Worm (Caenorhabditis elegans) whole organism, young adult: ENCODE results near the gene cav-1.

Experiments used
- B0035.1 ChIP-seq: sonication (generic microtip); optimal IDR thresholded peaks from 2 replicates; lab custom pipeline; 2016; ENCODE audit warnings: missing genetic modification characterization, mild to moderate bottlenecking, missing compliant biosample characterization, missing genotype, missing genetic modification reagents
- B0336.3 ChIP-seq: fragments of 200-800 bp; sonication (Bioruptor generic); IDR thresholded peaks from 2 replicates; pipeline ENCODE4 v1.3.6; 2022; ENCODE audit warnings: missing genetic modification characterization, missing compliant biosample characterization
- D2030.7 ChIP-seq: fragments of 200-800 bp; sonication (Bioruptor generic); IDR thresholded peaks from 2 replicates; pipeline ENCODE4 v1.3.6; 2022; ENCODE audit warnings: missing genetic modification reagents, missing genetic modification characterization, missing compliant biosample characterization
- F10E7.11 ChIP-seq: sonication (generic microtip); optimal IDR thresholded peaks from 2 replicates; lab custom pipeline; 2017; ENCODE audit warnings: mild to moderate bottlenecking, missing genetic modification characterization, moderate library complexity, missing compliant biosample characterization
- F22D6.2 ChIP-seq: sonication (generic microtip); optimal IDR thresholded peaks from 2 replicates; lab custom pipeline; 2016; ENCODE audit warnings: mild to moderate bottlenecking, missing genetic modification characterization, missing compliant biosample characterization
- F33H1.4 ChIP-seq: fragments of 200-800 bp; sonication (Bioruptor generic); IDR thresholded peaks from 2 replicates; pipeline ENCODE4 v1.3.6; 2022; ENCODE audit warnings: missing genetic modification reagents, missing genetic modification characterization, missing compliant biosample characterization
- F37B4.10 ChIP-seq: fragments of 200-800 bp; sonication (Bioruptor generic); IDR thresholded peaks from 2 replicates; pipeline ENCODE4 v1.3.6; 2022; ENCODE audit warnings: missing genetic modification characterization, missing compliant biosample characterization
- F57A8.1 ChIP-seq: fragments of 200-800 bp; sonication (Bioruptor generic); optimal IDR thresholded peaks from 2 replicates; lab custom pipeline; 2018; ENCODE audit warnings: mild to moderate bottlenecking, missing genetic modification characterization, moderate library complexity, missing compliant biosample characterization
- T07F8.4 ChIP-seq: sonication (generic microtip); optimal IDR thresholded peaks from 2 replicates; lab custom pipeline; 2016; ENCODE audit warnings: mild to moderate bottlenecking, missing genetic modification characterization, moderate library complexity, missing compliant biosample characterization
- Y53F4B.3 ChIP-seq: fragments of 200-800 bp; sonication (Bioruptor generic); IDR thresholded peaks from 2 replicates; pipeline ENCODE4 v1.3.6; 2022; ENCODE audit warnings: missing genetic modification reagents, missing genetic modification characterization, missing compliant biosample characterization
- Y53G8AR.9 ChIP-seq: fragments of 200-800 bp; sonication (Bioruptor generic); conservative IDR thresholded peaks from 2 replicates; pipeline ENCODE4 v1.3.6; 2022; ENCODE audit warnings: missing genetic modification reagents, missing genetic modification characterization, missing compliant biosample characterization
- akir-1 ChIP-seq: fragments of 200-800 bp; sonication (Bioruptor generic); optimal IDR thresholded peaks from 2 replicates; lab custom pipeline; 2018; ENCODE audit warnings: mild to moderate bottlenecking, missing genetic modification characterization, moderate library complexity, missing compliant biosample characterization
- aptf-2 ChIP-seq: fragments of 200-800 bp; sonication (Bioruptor generic); conservative IDR thresholded peaks from 2 replicates; pipeline ENCODE4 v1.3.6; 2022; ENCODE audit warnings: missing genetic modification reagents, missing genetic modification characterization, missing compliant biosample characterization
- atf-7 ChIP-seq: sonication (generic microtip); optimal IDR thresholded peaks from 2 replicates; lab custom pipeline; 2017; ENCODE audit warnings: mild to moderate bottlenecking, missing genetic modification characterization, missing compliant biosample characterization
- athp-1 ChIP-seq: sonication (generic microtip); optimal IDR thresholded peaks from 2 replicates; lab custom pipeline; 2017; ENCODE audit warnings: mild to moderate bottlenecking, missing genetic modification characterization, missing compliant biosample characterization
- attf-5 ChIP-seq: fragments of 200-800 bp; sonication (Bioruptor generic); optimal IDR thresholded peaks from 2 replicates; lab custom pipeline; 2018; ENCODE audit warnings: mild to moderate bottlenecking, missing genetic modification characterization, missing compliant biosample characterization
- ccch-3 ChIP-seq: fragments of 200-800 bp; sonication (Bioruptor generic); optimal IDR thresholded peaks from 2 replicates; lab custom pipeline; 2018; ENCODE audit warnings: mild to moderate bottlenecking, missing genetic modification characterization, missing compliant biosample characterization
- ceh-40 ChIP-seq: fragments of 200-800 bp; sonication (Bioruptor generic); IDR thresholded peaks from 2 replicates; pipeline ENCODE4 v1.3.6; 2022; ENCODE audit warnings: missing genetic modification characterization, missing compliant biosample characterization
- ceh-58 ChIP-seq: fragments of 200-800 bp; sonication (Bioruptor generic); IDR thresholded peaks from 2 replicates; pipeline ENCODE4 v1.3.6; 2022; ENCODE audit warnings: missing genetic modification characterization, missing compliant biosample characterization
- ceh-91 ChIP-seq: fragments of 200-800 bp; sonication (Bioruptor generic); IDR thresholded peaks from 2 replicates; pipeline ENCODE4 v1.3.6; 2022; ENCODE audit warnings: missing genetic modification reagents, missing genetic modification characterization, missing compliant biosample characterization
- egl-18 ChIP-seq: fragments of 200-800 bp; sonication (Bioruptor generic); IDR thresholded peaks from 2 replicates; pipeline ENCODE4 v1.3.6; 2022; ENCODE audit warnings: missing genetic modification reagents, missing genetic modification characterization, missing compliant biosample characterization
- egrh-3 ChIP-seq: fragments of 200-800 bp; sonication (Bioruptor generic); IDR thresholded peaks from 2 replicates; pipeline ENCODE4 v1.3.6; 2022; ENCODE audit warnings: missing genetic modification reagents, missing genetic modification characterization, missing compliant biosample characterization
- gei-17 ChIP-seq: fragments of 200-800 bp; sonication (Bioruptor generic); optimal IDR thresholded peaks from 2 replicates; lab custom pipeline; 2018; ENCODE audit warnings: mild to moderate bottlenecking, missing genetic modification characterization, missing compliant biosample characterization
- lag-1 ChIP-seq: fragments of 200-800 bp; sonication (Bioruptor generic); IDR thresholded peaks from 2 replicates; pipeline ENCODE4 v1.3.6; 2022; ENCODE audit warnings: missing genetic modification reagents, missing genetic modification characterization, missing compliant biosample characterization
- lin-26 ChIP-seq: fragments of 200-800 bp; sonication (Bioruptor generic); IDR thresholded peaks from 2 replicates; pipeline ENCODE4 v1.3.6; 2022; ENCODE audit warnings: missing genetic modification reagents, missing genetic modification characterization, missing compliant biosample characterization
- lir-1 ChIP-seq: fragments of 200-800 bp; sonication (Bioruptor generic); conservative IDR thresholded peaks from 2 replicates; pipeline ENCODE4 v1.3.6; 2022; ENCODE audit warnings: missing genetic modification reagents, missing genetic modification characterization, missing compliant biosample characterization
- madf-8 ChIP-seq: fragments of 200-800 bp; sonication (Bioruptor generic); conservative IDR thresholded peaks from 2 replicates; pipeline ENCODE4 v1.3.6; 2022; ENCODE audit warnings: missing genetic modification reagents, missing genetic modification characterization, missing compliant biosample characterization
- nfyb-1 ChIP-seq: fragments of 200-800 bp; sonication (Bioruptor generic); IDR thresholded peaks from 2 replicates; pipeline ENCODE4 v1.3.6; 2022; ENCODE audit warnings: missing genetic modification reagents, missing genetic modification characterization, missing compliant biosample characterization
- rpc-1 ChIP-seq, 2 experiments: fragments of 150-350 bp in 1 of 2; sonication (generic microtip) in 1 of 2; optimal IDR thresholded peaks; 2 replicates each; lab custom pipeline; 2014 to 2018; ENCODE audit warnings: missing biosample characterization in 1 of 2, missing genetic modification characterization in 1 of 2, missing genetic modification reagents in 1 of 2, missing genotype in 1 of 2
- snpc-1.3 ChIP-seq: sonication (generic microtip); optimal IDR thresholded peaks from 2 replicates; lab custom pipeline; 2017; ENCODE audit warnings: missing genetic modification characterization, mild to moderate bottlenecking, missing compliant biosample characterization, antibody characterized with exemption, moderate library complexity, missing genotype, missing genetic modification reagents; ENCODE audit not compliant: insufficient read depth
- tbp1 ChIP-seq: fragments of 200-800 bp; sonication (Bioruptor generic); optimal IDR thresholded peaks from 2 replicates; lab custom pipeline; 2018; ENCODE audit warnings: mild to moderate bottlenecking, missing genetic modification characterization, missing compliant biosample characterization
- xnd-1 ChIP-seq: sonication (generic microtip); optimal IDR thresholded peaks from 2 replicates; lab custom pipeline; 2016; ENCODE audit warnings: missing genotype, missing genetic modification reagents, missing genetic modification characterization, missing compliant biosample characterization
- zfh-2 ChIP-seq: fragments of 200-800 bp; sonication (Bioruptor generic); conservative IDR thresholded peaks from 2 replicates; pipeline ENCODE4 v1.3.6; 2022; ENCODE audit warnings: missing genetic modification reagents, missing genetic modification characterization, missing compliant biosample characterization
- zim-3 ChIP-seq: sonication (generic microtip); optimal IDR thresholded peaks from 2 replicates; lab custom pipeline; 2017; ENCODE audit warnings: mild to moderate bottlenecking, missing genetic modification characterization, moderate library complexity, missing compliant biosample characterization
- ztf-18 ChIP-seq: sonication (generic microtip); optimal IDR thresholded peaks from 2 replicates; lab custom pipeline; 2016; ENCODE audit warnings: missing genotype, mild to moderate bottlenecking, missing genetic modification characterization, missing compliant biosample characterization
- ztf-26 ChIP-seq: sonication (generic microtip); optimal IDR thresholded peaks from 2 replicates; lab custom pipeline; 2017; ENCODE audit warnings: missing genetic modification characterization, missing compliant biosample characterization

Gene cav-1

ce11 chrIV:9811487-9811886 is 39.2 kb downstream of the cav-1 start:
- TF ChIP-seq lin-26 (GFP tag; lab: Robert Waterston, UW) (no peak), F10E7.11 (tag; lab: Kevin White, UChicago) (no peak), Y53G8AR.9 (GFP tag; lab: Robert Waterston, UW) (no peak), ccch-3 (GFP tag; lab: Kevin White, UChicago) (no peak), lag-1 (no peak), nfyb-1 (GFP tag; lab: Robert Waterston, UW) (no peak), ceh-58 (GFP tag; lab: Robert Waterston, UW) (no peak), ztf-26 (tag; lab: Kevin White, UChicago) (no peak), attf-5 (no peak), rpc-1 (optimal IDR thresholded peaks at IDR 0.05; lab: Kevin White, UChicago) (no peak), rpc-1 (tag; optimal IDR thresholded peaks at IDR 0.05; lab: Kevin White, UChicago) (no peak)
- TF ChIP-seq, all 124 proteins: peak for 0

ce11 chrIV:9815432-9815831 is 43.1 kb downstream of the cav-1 start, which contains the start of gene egl-20:
TSS of gene egl-20 (minus strand) at chrIV:9815532.
- TF ChIP-seq athp-1 (tag; lab: Kevin White, UChicago): no peak
- TF ChIP-seq akir-1: no peak
- no peak for TF ChIP-seq F33H1.4
- TF ChIP-seq egrh-3: no peak
- TF ChIP-seq ccch-3 (GFP tag; lab: Kevin White, UChicago): no peak
- TF ChIP-seq B0035.1 (tag; lab: Kevin White, UChicago): no peak
- TF ChIP-seq atf-7 (tag; lab: Kevin White, UChicago): no peak
- no peak for TF ChIP-seq ztf-18 (tag; lab: Kevin White, UChicago)
- no peak for TF ChIP-seq xnd-1 (tag; lab: Kevin White, UChicago)
- no peak for TF ChIP-seq F10E7.11 (tag; lab: Kevin White, UChicago)
- TF ChIP-seq F57A8.1 (GFP tag; lab: Kevin White, UChicago): no peak
- no peak for TF ChIP-seq ceh-91 (GFP tag; lab: Robert Waterston, UW)
- TF ChIP-seq ceh-40 (GFP tag; lab: Robert Waterston, UW): no peak
- TF ChIP-seq gei-17 (GFP tag; lab: Kevin White, UChicago): no peak
- no peak for TF ChIP-seq aptf-2 (GFP tag; lab: Robert Waterston, UW)
- no peak for TF ChIP-seq F22D6.2 (tag; lab: Kevin White, UChicago)
- no peak for TF ChIP-seq F37B4.10 (GFP tag; lab: Robert Waterston, UW)

- no peak for TF ChIP-seq tbp1 (GFP tag; lab: Kevin White, UChicago)
- TF ChIP-seq Y53F4B.3 (GFP tag; lab: Robert Waterston, UW): no peak
- TF ChIP-seq D2030.7 (GFP tag; lab: Robert Waterston, UW): no peak
- no peak for TF ChIP-seq T07F8.4 (tag; lab: Kevin White, UChicago)
- TF ChIP-seq madf-8 (GFP tag; lab: Robert Waterston, UW): no peak
- no peak for TF ChIP-seq lir-1 (GFP tag; lab: Robert Waterston, UW)
- TF ChIP-seq B0336.3 (GFP tag; lab: Robert Waterston, UW): no peak
- TF ChIP-seq snpc-1.3 (tag; lab: Kevin White, UChicago): no peak
- no peak for TF ChIP-seq zim-3 (tag; lab: Kevin White, UChicago)
Measured at ce11 chrIV:9821621-9822020, 49.3 kb downstream of the cav-1 start, which contains the start of gene col-123. TSS of gene col-123 (plus strand) at chrIV:9821921.

- TF ChIP-seq madf-8 (GFP tag; lab: Robert Waterston, UW) (0 out of 2 replicates have a peak, but pooled peaks have one; percentile 16), lir-1 (GFP tag; lab: Robert Waterston, UW) (no peak), F37B4.10 (GFP tag; lab: Robert Waterston, UW) (0 out of 2 replicates have a peak, but pooled peaks have one; percentile 51), egl-18 (no peak), zfh-2 (peak; percentile 65)
Measured at ce11 chrIV:9822585-9822984, 50.3 kb downstream of the cav-1 start.
